Fruit fly (Drosophila melanogaster): ENCODE measurements around the gene Inx2.

Gene Inx2

DNA sequence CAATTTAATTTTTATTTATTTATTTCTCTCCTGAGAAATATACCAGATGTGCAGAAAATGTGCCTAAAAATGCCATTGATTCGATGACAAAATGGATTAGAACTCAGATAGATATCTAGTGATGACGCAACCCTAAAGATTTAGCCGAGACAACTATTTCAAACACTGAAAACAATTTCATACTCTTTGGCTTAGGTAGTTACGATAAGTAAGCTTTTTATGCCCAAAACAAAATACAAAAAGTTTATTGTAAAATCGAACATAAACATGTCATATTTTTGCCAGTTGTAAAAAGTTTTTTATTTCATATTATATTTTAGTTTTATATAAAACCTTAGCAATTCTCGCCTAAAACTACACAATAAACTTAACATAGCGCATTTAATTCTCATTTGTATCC, 25.1 kb upstream of the Inx2 start, which contains the start of gene CG3040 (continued):
- TF ChIP-seq ac (GFP tag; optimal IDR thresholded peaks at IDR 0.05) (no peak), vnd (GFP tag; IDR thresholded peaks at IDR 0.05; ENCODE audit: partially characterized antibody) (no peak), Atf3 (GFP tag; optimal IDR thresholded peaks at IDR 0.05) (no peak), Dad (GFP tag; optimal IDR thresholded peaks at IDR 0.05) (no peak), CG16815 (GFP tag; optimal IDR thresholded peaks at IDR 0.05) (no peak), CG31365 (tag; optimal IDR thresholded peaks at IDR 0.05) (no peak), CG13123 (GFP tag; optimal IDR thresholded peaks at IDR 0.05) (no peak), CG12236 (GFP tag; optimal IDR thresholded peaks at IDR 0.05) (no peak), CG8388 (GFP tag; optimal IDR thresholded peaks at IDR 0.05) (peak; percentile 18), Awh (GFP tag; IDR thresholded peaks at IDR 0.05) (no peak), Trl (optimal IDR thresholded peaks at IDR 0.05) (no peak), Trl (GFP tag; optimal IDR thresholded peaks at IDR 0.05) (no peak), CG4404 (GFP tag; IDR thresholded peaks at IDR 0.05) (no peak), CG8478 (optimal IDR thresholded peaks at IDR 0.05) (no peak), CG11456 (GFP tag; IDR thresholded peaks at IDR 0.05) (no peak), dati (GFP tag; IDR thresholded peaks at IDR 0.05) (no peak), Stat92E (GFP tag; optimal IDR thresholded peaks at IDR 0.05) (no peak), CG12391 (tag; optimal IDR thresholded peaks at IDR 0.05) (peak; percentile 51), Nf-YC (tag; optimal IDR thresholded peaks at IDR 0.05) (peak; percentile 5), Chrac-16 (GFP tag; optimal IDR thresholded peaks at IDR 0.05) (peak; percentile 29), lmd (GFP tag; IDR thresholded peaks at IDR 0.05) (no peak; the same call in 1 of the 2 replicates), Hr3 (GFP tag; optimal IDR thresholded peaks at IDR 0.05) (peak; percentile 32), cwo (GFP tag; optimal IDR thresholded peaks at IDR 0.05) (no peak), CHES-1-like (GFP tag; optimal IDR thresholded peaks at IDR 0.05) (no peak), ttk (GFP tag; IDR thresholded peaks at IDR 0.05) (0 out of 2 replicates have a peak, but pooled peaks have one; percentile 13), CG10267 (tag; optimal IDR thresholded peaks at IDR 0.05) (peak; percentile 47), Gsc (GFP tag; IDR thresholded peaks at IDR 0.05) (no peak), CG12744 (GFP tag; optimal IDR thresholded peaks at IDR 0.05) (no peak), CG7745 (tag; optimal IDR thresholded peaks at IDR 0.05) (no peak), CG11696 (GFP tag; IDR thresholded peaks at IDR 0.05) (no peak), dan (GFP tag; IDR thresholded peaks at IDR 0.05) (no peak), CG1792 (GFP tag; optimal IDR thresholded peaks at IDR 0.05) (no peak), Hmx (GFP tag; optimal IDR thresholded peaks at IDR 0.05) (no peak), CG4328 (GFP tag; optimal IDR thresholded peaks at IDR 0.05) (no peak), wdn (GFP tag; IDR thresholded peaks at IDR 0.05) (0 out of 2 replicates have a peak, but pooled peaks have one; percentile 25), cas (GFP tag; IDR thresholded peaks at IDR 0.05) (no peak), insv (GFP tag; optimal IDR thresholded peaks at IDR 0.05) (peak in 1 of 2 experiments; percentile 16), CG4820 (GFP tag; optimal IDR thresholded peaks at IDR 0.05) (peak; percentile 7), gce (GFP tag; IDR thresholded peaks at IDR 0.05) (0 out of 3 replicates have a peak, but pooled peaks have one; percentile 16), Hand (GFP tag; optimal IDR thresholded peaks at IDR 0.05) (no peak), chm (GFP tag; IDR thresholded peaks at IDR 0.05) (no peak), CrebB (tag; optimal IDR thresholded peaks at IDR 0.05) (no peak), pan (optimal IDR thresholded peaks at IDR 0.05) (no peak), pan (GFP tag; optimal IDR thresholded peaks at IDR 0.05 in 1 of 2, IDR thresholded peaks at IDR 0.05 in 1 of 2) (no peak), gem (tag; optimal IDR thresholded peaks at IDR 0.05) (peak; percentile 53), ranshi (GFP tag; IDR thresholded peaks at IDR 0.05) (no peak), Myb (GFP tag; optimal IDR thresholded peaks at IDR 0.05) (peak; percentile 9), CG17186 (GFP tag; optimal IDR thresholded peaks at IDR 0.05) (no peak), Lhr (GFP tag; optimal IDR thresholded peaks at IDR 0.05) (peak; percentile 53), zen2 (GFP tag; IDR thresholded peaks at IDR 0.05; ENCODE audit: partially characterized antibody) (no peak), CG11723 (GFP tag; optimal IDR thresholded peaks at IDR 0.05) (no peak), PHDP (tag; optimal IDR thresholded peaks at IDR 0.05) (peak; percentile 28), Hey (tag; optimal IDR thresholded peaks at IDR 0.05) (no peak)
